Worm (Caenorhabditis elegans) whole organism, L4 larva: ENCODE data around the gene B0238.9.

ENCODE experiments used
- T26A8.4 ChIP-seq: fragments of 200-800 bp; sonication (Bioruptor generic); IDR thresholded peaks from 2 replicates; pipeline ENCODE4 v1.3.6; 2022; ENCODE audit warnings: missing genetic modification characterization, missing compliant biosample characterization
- Y5F2A.4 ChIP-seq: fragments of 200-800 bp; sonication (Bioruptor generic); optimal IDR thresholded peaks from 2 replicates; lab custom pipeline; 2018; ENCODE audit warnings: mild to moderate bottlenecking, missing genetic modification characterization, missing compliant biosample characterization
- Y75B8A.6 ChIP-seq: fragments of 200-800 bp; sonication (Bioruptor generic); IDR thresholded peaks from 2 replicates; pipeline ENCODE4 v1.3.6; 2022; ENCODE audit warnings: missing genetic modification reagents, missing genetic modification characterization, missing compliant biosample characterization
- ZK337.2 ChIP-seq: fragments of 200-800 bp; sonication (Bioruptor generic); IDR thresholded peaks from 2 replicates; pipeline ENCODE4 v1.3.6; 2022; ENCODE audit warnings: missing genetic modification reagents, missing genetic modification characterization, missing compliant biosample characterization
- ZK546.5 ChIP-seq, 2 experiments: sonication (generic microtip); optimal IDR thresholded peaks; 2 replicates each; lab custom pipeline; 2017; ENCODE audit warnings: missing biosample characterization in 2 of 2, missing genetic modification characterization in 2 of 2
- ama-1 ChIP-seq: fragments of 150-350 bp; optimal IDR thresholded peaks from 2 replicates; lab custom pipeline; 2014; ENCODE audit warnings: inconsistent platforms, mixed read lengths
- ceh-28 ChIP-seq: fragments of 150-350 bp; optimal IDR thresholded peaks from 2 replicates; lab custom pipeline; 2014; ENCODE audit warnings: missing biosample characterization, missing genetic modification reagents, missing genetic modification characterization
- ceh-32 ChIP-seq: sonication (generic microtip); optimal IDR thresholded peaks from 2 replicates; lab custom pipeline; 2016; ENCODE audit warnings: mild to moderate bottlenecking, missing genetic modification characterization, missing compliant biosample characterization; ENCODE audit not compliant: poor library complexity
- ces-1 ChIP-seq: fragments of 150-350 bp; sonication (generic microtip); optimal IDR thresholded peaks from 4 replicates; lab custom pipeline; 2014; ENCODE audit warnings: missing biosample characterization, missing genetic modification reagents, missing genetic modification characterization
- daf-12 ChIP-seq: fragments of 150-350 bp; optimal IDR thresholded peaks from 2 replicates; lab custom pipeline; 2014; ENCODE audit warnings: missing biosample characterization, missing genetic modification reagents, missing genetic modification characterization
- daf-16 ChIP-seq, 3 experiments: sonication (generic microtip); optimal IDR thresholded peaks; 2 replicates each; lab custom pipeline; 2016 to 2017; ENCODE audit warnings: missing genetic modification characterization in 3 of 3, missing genetic modification reagents in 3 of 3, mild to moderate bottlenecking in 2 of 3, missing compliant biosample characterization in 2 of 3, missing biosample characterization in 1 of 3, moderate library complexity in 1 of 3
- daf-8 ChIP-seq: fragments of 200-800 bp; sonication (Bioruptor generic); IDR thresholded peaks from 2 replicates; pipeline ENCODE4 v1.3.6; 2022; ENCODE audit warnings: missing genetic modification characterization, missing compliant biosample characterization
- dmd-8 ChIP-seq: fragments of 200-800 bp; sonication (Bioruptor generic); IDR thresholded peaks from 2 replicates; pipeline ENCODE4 v1.3.6; 2022; ENCODE audit warnings: missing genetic modification characterization, missing compliant biosample characterization
- dmd-9 ChIP-seq: fragments of 200-800 bp; sonication (Bioruptor generic); IDR thresholded peaks from 2 replicates; pipeline ENCODE4 v1.3.6; 2022; ENCODE audit warnings: missing genetic modification reagents, missing genetic modification characterization, missing compliant biosample characterization
- duxl-1 ChIP-seq: sonication (generic microtip); optimal IDR thresholded peaks from 2 replicates; lab custom pipeline; 2016; ENCODE audit warnings: mild to moderate bottlenecking, missing genetic modification characterization, moderate library complexity, missing compliant biosample characterization; ENCODE audit not compliant: poor library complexity
- dve-1 ChIP-seq: sonication (generic microtip); optimal IDR thresholded peaks from 2 replicates; lab custom pipeline; 2017; ENCODE audit warnings: antibody characterized with exemption, mild to moderate bottlenecking, missing genetic modification characterization, missing compliant biosample characterization; ENCODE audit not compliant: insufficient read depth
- fkh-10 ChIP-seq: fragments of 150-350 bp; optimal IDR thresholded peaks from 2 replicates; lab custom pipeline; 2014; ENCODE audit warnings: missing biosample characterization, missing genetic modification reagents, missing genetic modification characterization
- gei-8 ChIP-seq: fragments of 200-800 bp; sonication (Bioruptor generic); optimal IDR thresholded peaks from 2 replicates; lab custom pipeline; 2018; ENCODE audit warnings: mild to moderate bottlenecking, missing genetic modification characterization, missing compliant biosample characterization
- hlh-11 ChIP-seq: fragments of 200-800 bp; sonication (Bioruptor generic); optimal IDR thresholded peaks from 2 replicates; lab custom pipeline; 2018; ENCODE audit warnings: mild to moderate bottlenecking, missing genetic modification characterization, missing compliant biosample characterization
- hmg-1.1 ChIP-seq: fragments of 200-800 bp; sonication (Bioruptor generic); IDR thresholded peaks from 2 replicates; pipeline ENCODE4 v1.3.6; 2022; ENCODE audit warnings: missing genetic modification reagents, missing genetic modification characterization, missing compliant biosample characterization
- lin-13 ChIP-seq: fragments of 150-350 bp; optimal IDR thresholded peaks from 2 replicates; lab custom pipeline; 2014; ENCODE audit warnings: missing biosample characterization, missing genetic modification reagents, missing genetic modification characterization
- lin-29 ChIP-seq: fragments of 200-800 bp; sonication (Bioruptor generic); IDR thresholded peaks from 2 replicates; pipeline ENCODE4 v1.3.6; 2022; ENCODE audit warnings: missing genetic modification reagents, missing genetic modification characterization, missing compliant biosample characterization
- lir-3 ChIP-seq: sonication (generic microtip); optimal IDR thresholded peaks from 2 replicates; lab custom pipeline; 2016; ENCODE audit warnings: mild to moderate bottlenecking, missing genetic modification characterization, missing compliant biosample characterization
- lsy-2 ChIP-seq, 2 experiments: fragments of 150-350 bp in 1 of 2; sonication (generic microtip) in 1 of 2; optimal IDR thresholded peaks; 2 replicates each; lab custom pipeline; 2014 to 2017; ENCODE audit warnings: missing biosample characterization in 2 of 2, missing genetic modification characterization in 2 of 2
- mdl-1 ChIP-seq, 2 experiments: fragments of 150-350 bp in 1 of 2; sonication (generic microtip) in 1 of 2; optimal IDR thresholded peaks; 2 replicates each; lab custom pipeline; 2014 to 2017; ENCODE audit warnings: missing biosample characterization in 2 of 2, missing genetic modification characterization in 2 of 2
- mes-2 ChIP-seq: sonication (generic microtip); optimal IDR thresholded peaks from 2 replicates; lab custom pipeline; 2016; ENCODE audit warnings: missing genotype, mild to moderate bottlenecking, missing genetic modification characterization, missing compliant biosample characterization; ENCODE audit not compliant: poor library complexity, severe bottlenecking
- mxl-3 ChIP-seq: fragments of 200-800 bp; sonication (Bioruptor generic); optimal IDR thresholded peaks from 2 replicates; lab custom pipeline; 2018; ENCODE audit warnings: mild to moderate bottlenecking, missing genetic modification characterization, missing compliant biosample characterization
- nhr-102 ChIP-seq: sonication (generic microtip); optimal IDR thresholded peaks from 2 replicates; lab custom pipeline; 2016; ENCODE audit warnings: mild to moderate bottlenecking, missing genetic modification characterization, moderate library complexity, missing compliant biosample characterization
- nhr-6 ChIP-seq: fragments of 150-350 bp; optimal IDR thresholded peaks from 2 replicates; lab custom pipeline; 2014; ENCODE audit warnings: missing biosample characterization, missing genetic modification characterization
- pqm-1 ChIP-seq: sonication (generic microtip); optimal IDR thresholded peaks from 2 replicates; lab custom pipeline; 2017; ENCODE audit warnings: missing biosample characterization, missing genetic modification characterization
- rbr-2 ChIP-seq: sonication (generic microtip); optimal IDR thresholded peaks from 2 replicates; lab custom pipeline; 2016; ENCODE audit warnings: missing genotype, missing genetic modification characterization, missing compliant biosample characterization
- saeg-2 ChIP-seq: fragments of 200-800 bp; sonication (Bioruptor generic); IDR thresholded peaks from 2 replicates; pipeline ENCODE4 v1.3.6; 2022; ENCODE audit warnings: missing genetic modification reagents, missing genetic modification characterization, missing compliant biosample characterization
- sdz-12 ChIP-seq: fragments of 200-800 bp; sonication (Bioruptor generic); optimal IDR thresholded peaks from 2 replicates; lab custom pipeline; 2018; ENCODE audit warnings: mild to moderate bottlenecking, missing genetic modification characterization, missing compliant biosample characterization
- set-16 ChIP-seq: fragments of 200-800 bp; sonication (Bioruptor generic); IDR thresholded peaks from 2 replicates; pipeline ENCODE4 v1.3.6; 2022; ENCODE audit warnings: missing genetic modification reagents, missing genetic modification characterization, missing compliant biosample characterization
- snpc-1.2 ChIP-seq: fragments of 200-800 bp; sonication (Bioruptor generic); IDR thresholded peaks from 2 replicates; pipeline ENCODE4 v1.3.6; 2022; ENCODE audit warnings: missing genetic modification reagents, missing genetic modification characterization, missing compliant biosample characterization
- snpc-4 ChIP-seq: fragments of 150-350 bp; optimal IDR thresholded peaks from 2 replicates; lab custom pipeline; 2014; ENCODE audit warnings: missing biosample characterization, missing genetic modification characterization
- spr-1 ChIP-seq: sonication (generic microtip); optimal IDR thresholded peaks from 2 replicates; lab custom pipeline; 2016; ENCODE audit warnings: mild to moderate bottlenecking, missing genetic modification characterization, missing compliant biosample characterization
- spr-3 ChIP-seq: fragments of 200-800 bp; sonication (Bioruptor generic); optimal IDR thresholded peaks from 2 replicates; lab custom pipeline; 2018; ENCODE audit warnings: mild to moderate bottlenecking, missing genetic modification characterization, missing compliant biosample characterization
- tra-1 ChIP-seq: fragments of 200-800 bp; sonication (Bioruptor generic); IDR thresholded peaks from 2 replicates; pipeline ENCODE4 v1.3.6; 2022; ENCODE audit warnings: missing genetic modification reagents, missing genetic modification characterization, missing compliant biosample characterization
- unc-62 ChIP-seq, 3 experiments: fragments of 150-350 bp in 1 of 3; sonication (generic microtip); optimal IDR thresholded peaks in 2 of 3; peaks in 1 of 3; 1 replicate in 1 of 3; 2 replicates in 2 of 3; lab custom pipeline; 2014 to 2017; ENCODE audit warnings: missing biosample characterization in 3 of 3, missing genetic modification characterization in 3 of 3, missing genetic modification reagents in 3 of 3, missing genotype in 1 of 3
- zag-1 ChIP-seq: fragments of 150-350 bp; optimal IDR thresholded peaks from 2 replicates; lab custom pipeline; 2014; ENCODE audit warnings: missing biosample characterization, missing genetic modification characterization
- zfp-3 ChIP-seq: fragments of 200-800 bp; sonication (Bioruptor generic); conservative IDR thresholded peaks from 2 replicates; pipeline ENCODE4 v1.3.6; 2022; ENCODE audit warnings: missing genetic modification reagents, missing genetic modification characterization, missing compliant biosample characterization
- zip-2 ChIP-seq: fragments of 150-350 bp; optimal IDR thresholded peaks from 2 replicates; lab custom pipeline; 2014; ENCODE audit warnings: missing biosample characterization, missing genetic modification characterization

The B0238.9 gene

ce11 chrV:5288676-5289075 is 10.8 kb upstream of the B0238.9 start:
- TF ChIP-seq zip-2 (tag; lab: Kevin White, UChicago): no peak
- no peak for TF ChIP-seq dmd-8

DNA sequence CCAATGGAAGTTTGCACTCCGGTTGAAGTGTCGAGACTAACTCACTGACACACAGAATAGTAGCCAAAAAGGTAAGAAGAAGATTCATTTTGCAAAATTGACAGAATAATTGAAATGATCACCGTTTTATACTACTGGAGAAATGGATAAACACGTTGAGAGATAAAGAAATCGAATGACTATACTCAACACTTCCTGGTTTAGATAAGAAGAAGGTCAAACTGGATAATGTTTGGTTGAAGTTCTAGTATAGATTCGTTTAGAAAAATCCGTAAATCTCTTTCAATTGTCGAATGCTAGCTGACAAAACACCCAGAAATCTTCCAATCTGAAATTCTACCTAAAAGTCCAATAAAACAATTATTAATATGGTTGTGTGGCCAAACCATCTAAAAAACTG is 9.4 kb upstream of the B0238.9 start, which contains the start of gene Y49G5A.1:
Y49G5A.1 (minus strand) TSS at position 101 of the 400 bp plus-strand sequence.
- TF ChIP-seq hmg-1.1 (GFP tag; lab: Robert Waterston, UW) (no peak), fkh-10 (GFP tag; lab: Kevin White, UChicago) (no peak), lir-3 (tag; lab: Kevin White, UChicago) (no peak), gei-8 (no peak), set-16 (GFP tag; lab: Robert Waterston, UW) (no peak), spr-3 (GFP tag; lab: Kevin White, UChicago) (no peak), saeg-2 (GFP tag; lab: Robert Waterston, UW) (no peak), ZK337.2 (GFP tag; lab: Robert Waterston, UW) (no peak), daf-12 (tag; lab: Kevin White, UChicago) (no peak), ces-1 (GFP tag; lab: Kevin White, UChicago) (no peak), hlh-11 (no peak), spr-1 (tag; lab: Kevin White, UChicago) (no peak), unc-62 (GFP tag; optimal IDR thresholded peaks at IDR 0.05 in 1 of 2; lab: Kevin White, UChicago) (no peak), unc-62 (tag; optimal IDR thresholded peaks at IDR 0.05; lab: Kevin White, UChicago) (no peak), mdl-1 (tag; optimal IDR thresholded peaks at IDR 0.05; lab: Kevin White, UChicago) (no peak), lin-29 (GFP tag; lab: Robert Waterston, UW) (no peak), Y75B8A.6 (GFP tag; lab: Robert Waterston, UW) (no peak), ceh-28 (tag; lab: Kevin White, UChicago) (no peak), zfp-3 (no peak), duxl-1 (tag; lab: Kevin White, UChicago) (no peak), zag-1 (tag; lab: Kevin White, UChicago) (no peak)

- TF ChIP-seq mxl-3 (GFP tag; lab: Kevin White, UChicago): peak; percentile 17
- peak; percentile 10 for TF ChIP-seq hlh-11
- TF ChIP-seq gei-8: peak; percentile 13
- TF ChIP-seq lir-3 (tag; lab: Kevin White, UChicago): peak; percentile 4
Measured at ce11 chrV:5284270-5284980, 6.5 kb upstream of the B0238.9 start.

- peak; percentile 14 for TF ChIP-seq mes-2 (tag; lab: Kevin White, UChicago)
- peak in 1 of 2 experiments; percentile 82 for TF ChIP-seq daf-16 (GFP tag; optimal IDR thresholded peaks at IDR 0.05; lab: Kevin White, UChicago)
- peak; percentile 31 for TF ChIP-seq daf-16 (tag; optimal IDR thresholded peaks at IDR 0.05; lab: Kevin White, UChicago)
- no peak for TF ChIP-seq pqm-1
- TF ChIP-seq tra-1 (GFP tag; lab: Robert Waterston, UW): no peak
- TF ChIP-seq dve-1 (tag; lab: Kevin White, UChicago): no peak
- TF ChIP-seq nhr-102 (tag; lab: Kevin White, UChicago): peak; percentile 53
- TF ChIP-seq ZK546.5 (tag; optimal IDR thresholded peaks at IDR 0.05; lab: Kevin White, UChicago): no peak
- TF ChIP-seq sdz-12 (GFP tag; lab: Kevin White, UChicago): no peak
- TF ChIP-seq dmd-9 (GFP tag; lab: Robert Waterston, UW): no peak
- peak; percentile 47 for TF ChIP-seq ama-1 (lab: Kevin White, UChicago)
- TF ChIP-seq ceh-32 (tag; lab: Kevin White, UChicago): no peak
- peak in 1 of 2 experiments; percentile 2 for TF ChIP-seq lsy-2 (tag; optimal IDR thresholded peaks at IDR 0.05; lab: Kevin White, UChicago)
- TF ChIP-seq daf-8: no peak
- TF ChIP-seq hmg-1.1 (GFP tag; lab: Robert Waterston, UW): no peak
- no peak for TF ChIP-seq nhr-6 (tag; lab: Kevin White, UChicago)
- no peak for TF ChIP-seq Y5F2A.4 (GFP tag; lab: Kevin White, UChicago)
- peak; percentile 66 for TF ChIP-seq T26A8.4
- no peak for TF ChIP-seq snpc-1.2 (GFP tag; lab: Robert Waterston, UW)
- TF ChIP-seq lin-13 (GFP tag; lab: Kevin White, UChicago): no peak
- no peak for TF ChIP-seq snpc-4 (tag; lab: Kevin White, UChicago)
- TF ChIP-seq rbr-2: no peak
Measured at ce11 chrV:5275426-5276007, 2.4 kb downstream of the B0238.9 start.
